Fruit fly (Drosophila melanogaster) whole organism, wandering third instar larva: Measurements from ENCODE around the gene tty.

Source experiments
- Abd-B ChIP-seq: fragments of >200 bp; optimal IDR thresholded peaks from 2 replicates; lab custom pipeline; 2017; ENCODE audit warnings: missing biosample characterization, missing genetic modification characterization
- Dif ChIP-seq: fragments of 200-275, 200-300 bp; sonication (Bioruptor generic); optimal IDR thresholded peaks from 2 replicates; lab custom pipeline; 2018; ENCODE audit warnings: missing biosample characterization, missing genetic modification characterization; ENCODE audit not compliant: partially characterized antibody
- Hnf4 ChIP-seq: fragments of 200-800 bp; sonication (Bioruptor generic); optimal IDR thresholded peaks from 2 replicates; lab custom pipeline; 2016; ENCODE audit warnings: missing biosample characterization, mild to moderate bottlenecking, missing genetic modification characterization
- Hr78 ChIP-seq: fragments of >200 bp; optimal IDR thresholded peaks from 2 replicates; lab custom pipeline; 2017; ENCODE audit warnings: missing biosample characterization, missing genetic modification characterization
- Jra ChIP-seq: sonication (Bioruptor generic); optimal IDR thresholded peaks from 2 replicates; lab custom pipeline; 2016; ENCODE audit warnings: missing biosample characterization, missing genetic modification characterization
- N ChIP-seq: fragments of >200 bp; optimal IDR thresholded peaks from 2 replicates; lab custom pipeline; 2018; ENCODE audit warnings: missing biosample characterization, missing external identifiers, missing genetic modification characterization
- OdsH ChIP-seq: fragments of 200-800 bp; sonication (Bioruptor generic); optimal IDR thresholded peaks from 2 replicates; lab custom pipeline; 2016; ENCODE audit warnings: missing biosample characterization, mild to moderate bottlenecking, missing genetic modification characterization
- Vsx2 ChIP-seq: fragments of 200-300, 225-300 bp; sonication (Bioruptor generic); optimal IDR thresholded peaks from 2 replicates; lab custom pipeline; 2018; ENCODE audit warnings: missing biosample characterization, missing genetic modification characterization; ENCODE audit not compliant: partially characterized antibody
- ey ChIP-seq: fragments of 200-800 bp; sonication (Bioruptor generic); optimal IDR thresholded peaks from 2 replicates; lab custom pipeline; 2016; ENCODE audit warnings: missing biosample characterization, missing genetic modification characterization
- h ChIP-seq: fragments of 200-800 bp; sonication (Bioruptor generic); optimal IDR thresholded peaks from 3 replicates; lab custom pipeline; 2016; ENCODE audit warnings: missing biosample characterization, mild to moderate bottlenecking, missing genetic modification characterization
- jim ChIP-seq: fragments of 175-275, 200-325 bp; sonication (Bioruptor generic); optimal IDR thresholded peaks from 2 replicates; lab custom pipeline; 2016; ENCODE audit warnings: missing biosample characterization, mild to moderate bottlenecking, missing genetic modification characterization
- pan ChIP-seq: fragments of >200 bp; optimal IDR thresholded peaks from 2 replicates; lab custom pipeline; 2017
- sage ChIP-seq: fragments of 200-800 bp; sonication (Bioruptor generic); optimal IDR thresholded peaks from 2 replicates; lab custom pipeline; 2016; ENCODE audit warnings: missing biosample characterization, mild to moderate bottlenecking, missing genetic modification characterization
- tai ChIP-seq: sonication (Bioruptor generic); optimal IDR thresholded peaks from 2 replicates; lab custom pipeline; 2016; ENCODE audit warnings: missing biosample characterization, missing genetic modification characterization

DNA sequence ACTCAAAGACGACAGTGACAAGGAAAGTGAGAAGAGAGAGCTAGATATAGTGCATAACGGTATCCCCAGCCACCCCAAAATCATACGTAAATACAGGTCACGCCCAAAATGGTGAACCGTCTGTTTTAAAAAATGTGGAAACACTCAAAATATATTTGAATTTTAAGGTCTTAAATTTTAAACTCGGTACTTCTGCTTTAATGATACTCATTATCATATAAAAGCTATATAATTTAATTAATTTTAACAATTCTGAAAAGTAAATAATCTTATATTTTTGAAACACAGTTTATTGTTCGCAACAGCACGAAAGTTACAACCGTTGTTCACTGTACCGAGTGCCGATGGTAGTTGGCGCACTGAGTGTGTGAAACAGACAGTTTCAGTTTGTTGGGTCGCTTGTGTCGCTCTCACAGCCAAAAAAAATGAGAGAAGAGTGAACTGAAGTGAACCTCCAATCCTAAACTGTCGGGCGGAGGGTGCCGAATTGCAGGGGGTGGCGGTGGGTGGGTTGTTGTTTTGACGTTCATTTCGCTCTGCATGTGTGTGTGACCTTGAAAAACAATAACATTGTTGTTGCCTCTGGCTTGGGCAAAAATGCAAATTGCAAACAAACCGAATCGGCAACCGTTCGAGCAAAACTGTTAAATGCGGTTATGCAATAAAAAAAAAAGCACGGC is 27.0 kb upstream of the tty start:
- TF ChIP-seq h (GFP tag; lab: Kevin White, UChicago), result peak; percentile 87
- peak; percentile 87 for TF ChIP-seq OdsH
- TF ChIP-seq N (GFP tag; lab: Kevin White, UChicago), result no peak
- TF ChIP-seq pan (lab: Kevin White, UChicago), result no peak
- TF ChIP-seq Dif (GFP tag; lab: Kevin White, UChicago), result peak; percentile 52
- TF ChIP-seq tai, result no peak
- no peak for TF ChIP-seq Abd-B
- no peak for TF ChIP-seq jim (GFP tag; lab: Kevin White, UChicago)
- TF ChIP-seq sage (GFP tag; lab: Kevin White, UChicago), result peak; percentile 76
- no peak for TF ChIP-seq Hr78 (GFP tag; lab: Kevin White, UChicago)
- TF ChIP-seq ey (GFP tag; lab: Kevin White, UChicago), result peak; percentile 80
- TF ChIP-seq Jra (GFP tag; lab: Kevin White, UChicago), result no peak
- TF ChIP-seq Hnf4 (GFP tag; lab: Kevin White, UChicago), result peak; percentile 57
- TF ChIP-seq Vsx2 (GFP tag; lab: Kevin White, UChicago), result no peak
